Fruit fly (Drosophila melanogaster): Measurements from ENCODE around the gene Cortactin.

- TF ChIP-seq Myc (optimal IDR thresholded peaks at IDR 0.05) (no peak), psq (optimal IDR thresholded peaks at IDR 0.05) (no peak), Sin3A (optimal IDR thresholded peaks at IDR 0.05) (peak; percentile 87)
Observed at dm6 chr3R:21101453-21102214, 37.4 kb upstream of the Cortactin start, which contains the start of the genes CG7044 and Tbc1d22.
